Worm (Caenorhabditis elegans): ENCODE results near the gene nhr-208.

ce11 chrV:12100794-12101343 is 6.8 kb downstream of the nhr-208 start, which contains the start of gene nhr-154:
- TF ChIP-seq ceh-36 (tag; optimal IDR thresholded peaks at IDR 0.05), result no peak
- no peak for TF ChIP-seq tra-4 (tag; optimal IDR thresholded peaks at IDR 0.05)
- TF ChIP-seq tbx-37 (GFP tag; conservative IDR thresholded peaks at IDR 0.05), result no peak
- no peak for TF ChIP-seq flt-1 (GFP tag; IDR thresholded peaks at IDR 0.05)
- no peak for TF ChIP-seq sea-1 (GFP tag; conservative IDR thresholded peaks at IDR 0.05)
- no peak for TF ChIP-seq hmbx-1 (tag; optimal IDR thresholded peaks at IDR 0.05)
- no peak for TF ChIP-seq ama-1 (optimal IDR thresholded peaks at IDR 0.05)
- no peak for TF ChIP-seq F13C5.2 (tag; optimal IDR thresholded peaks at IDR 0.05)

All from whole organism, early embryonic.